Worm (Caenorhabditis elegans) whole organism, midembryonic: ENCODE measurements around the gene T03E6.9.

ENCODE experiments used
- cog-1 ChIP-seq: sonication (generic microtip); optimal IDR thresholded peaks from 2 replicates; lab custom pipeline; 2016; ENCODE audit warnings: missing genetic modification characterization, missing compliant biosample characterization
- klf-2 ChIP-seq: fragments of 200-800 bp; sonication (Bioruptor generic); conservative IDR thresholded peaks from 2 replicates; pipeline ENCODE4 v1.3.6; 2022; ENCODE audit warnings: missing genetic modification reagents, missing genetic modification characterization, missing compliant biosample characterization

- TF ChIP-seq cog-1 (tag; lab: Kevin White, UChicago) = no peak
- peak; percentile 83 for TF ChIP-seq klf-2 (GFP tag; lab: Robert Waterston, UW)
Measured at ce11 chrV:16552929-16553328, 47.6 kb downstream of the T03E6.9 start, which contains the start of gene Y32B12B.4.
